Fruit fly (Drosophila melanogaster): ENCODE results near the gene CG43394.

DNA sequence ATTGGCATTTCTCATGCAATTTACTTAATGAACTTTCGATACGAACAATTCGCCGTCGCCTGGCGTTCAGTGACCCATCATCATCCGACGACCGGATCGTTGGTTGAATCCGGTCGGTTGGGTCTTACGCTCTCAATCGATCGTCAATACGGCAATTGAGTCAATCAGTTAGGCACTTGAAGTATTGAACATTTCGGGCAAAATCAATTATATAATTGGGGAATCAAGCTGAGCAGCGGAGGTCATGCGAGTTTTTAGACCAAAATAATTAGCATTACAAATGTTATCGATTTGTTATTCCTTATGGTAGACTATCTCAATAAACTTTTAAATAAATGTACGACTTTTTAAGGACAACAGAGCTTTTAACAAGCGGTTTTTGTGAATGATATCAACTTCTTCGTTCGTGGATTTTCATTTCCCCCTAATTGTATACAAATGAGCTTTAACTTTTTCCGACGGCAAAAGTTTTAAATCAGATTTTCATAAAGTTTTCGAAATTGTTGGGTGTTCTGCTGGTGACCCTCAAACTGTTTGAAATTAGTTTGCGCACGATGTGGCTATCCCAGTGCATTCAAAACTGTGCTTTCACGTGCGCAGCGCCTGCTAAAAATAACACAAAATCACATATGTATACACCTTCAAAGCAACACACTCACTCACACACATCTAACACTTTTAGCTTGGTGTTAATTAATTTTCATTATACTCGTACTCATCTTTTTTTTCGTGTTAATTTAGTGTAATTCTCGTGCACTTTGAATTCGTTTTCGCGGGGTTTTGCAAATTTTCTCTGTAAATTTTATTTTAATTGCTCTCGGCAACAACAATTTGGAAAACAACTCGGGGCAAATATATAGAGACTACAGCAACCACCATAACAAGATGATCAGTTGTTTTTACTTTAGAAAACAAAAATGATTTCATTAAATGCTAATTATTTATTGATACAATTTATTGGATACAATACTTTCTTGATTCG is 47.3 kb upstream of the CG43394 start:
- TF ChIP-seq otp (GFP tag; IDR thresholded peaks at IDR 0.05) (0 out of 3 replicates have a peak, but pooled peaks have one; percentile 20), CG3838 (GFP tag; optimal IDR thresholded peaks at IDR 0.05) (no peak), CG1024 (GFP tag; IDR thresholded peaks at IDR 0.05) (no peak), Asciz (GFP tag; optimal IDR thresholded peaks at IDR 0.05) (peak; percentile 30), amos (GFP tag; IDR thresholded peaks at IDR 0.05; ENCODE audit: partially characterized antibody) (no peak), CG1233 (GFP tag; optimal IDR thresholded peaks at IDR 0.05) (no peak), emc (GFP tag; optimal IDR thresholded peaks at IDR 0.05) (no peak), Atf3 (GFP tag; optimal IDR thresholded peaks at IDR 0.05) (no peak), CG10543 (GFP tag; optimal IDR thresholded peaks at IDR 0.05) (no peak), CG8924 (tag; optimal IDR thresholded peaks at IDR 0.05) (no peak), cg (GFP tag; optimal IDR thresholded peaks at IDR 0.05) (peak; percentile 28), wdn (GFP tag; IDR thresholded peaks at IDR 0.05) (no peak), CG1647 (GFP tag; optimal IDR thresholded peaks at IDR 0.05) (no peak), B-H1 (GFP tag; IDR thresholded peaks at IDR 0.05) (no peak)

Data from whole organism, embryonic.